Worm (Caenorhabditis elegans) whole organism, L2 larva: ENCODE data around the gene eas-1.

Source experiments
- R02D3.7 ChIP-seq: fragments of 150-350 bp; optimal IDR thresholded peaks from 2 replicates; lab custom pipeline; 2014; ENCODE audit warnings: missing biosample characterization, missing genetic modification characterization
- ama-1 ChIP-seq: fragments of 150-350 bp; optimal IDR thresholded peaks from 2 replicates; lab custom pipeline; 2018; ENCODE audit warnings: inconsistent platforms
- egl-27 ChIP-seq: sonication (generic microtip); optimal IDR thresholded peaks from 3 replicates; lab custom pipeline; 2017; ENCODE audit warnings: missing biosample characterization, missing genetic modification reagents, missing genetic modification characterization
- elt-1 ChIP-seq: fragments of 150-350 bp; optimal IDR thresholded peaks from 2 replicates; lab custom pipeline; 2014; ENCODE audit warnings: missing biosample characterization, missing genetic modification characterization
- mab-5 ChIP-seq: fragments of 150-350 bp; optimal IDR thresholded peaks from 2 replicates; lab custom pipeline; 2014; ENCODE audit warnings: missing biosample characterization, missing genetic modification characterization
- nhr-77 ChIP-seq: fragments of 150-350 bp; optimal IDR thresholded peaks from 2 replicates; lab custom pipeline; 2014; ENCODE audit warnings: missing biosample characterization, missing genetic modification characterization
- sem-4 ChIP-seq: fragments of 150-350 bp; optimal IDR thresholded peaks from 2 replicates; lab custom pipeline; 2014; ENCODE audit warnings: missing biosample characterization, missing genetic modification reagents, missing genetic modification characterization
- skn-1 ChIP-seq: sonication (generic microtip); optimal IDR thresholded peaks from 2 replicates; lab custom pipeline; 2017; ENCODE audit warnings: missing biosample characterization, missing genetic modification characterization
- sma-3 ChIP-seq: sonication (generic microtip); optimal IDR thresholded peaks from 2 replicates; lab custom pipeline; 2016; ENCODE audit warnings: missing genetic modification reagents, missing genetic modification characterization, missing compliant biosample characterization
- sma-9 ChIP-seq, 2 experiments: fragments of 150-350 bp in 1 of 2; sonication (generic microtip) in 1 of 2; optimal IDR thresholded peaks; 2 replicates each; lab custom pipeline; 2014 to 2016; ENCODE audit warnings: missing genetic modification characterization in 2 of 2, mild to moderate bottlenecking in 1 of 2, missing biosample characterization in 1 of 2, missing compliant biosample characterization in 1 of 2, missing genetic modification reagents in 1 of 2, moderate library complexity in 1 of 2
- snpc-4 ChIP-seq: fragments of 150-350 bp; optimal IDR thresholded peaks from 2 replicates; lab custom pipeline; 2014; ENCODE audit warnings: missing biosample characterization, missing genetic modification characterization
- zag-1 ChIP-seq: fragments of 150-350 bp; optimal IDR thresholded peaks from 2 replicates; lab custom pipeline; 2014; ENCODE audit warnings: missing biosample characterization, missing genetic modification characterization

eas-1 gene

DNA sequence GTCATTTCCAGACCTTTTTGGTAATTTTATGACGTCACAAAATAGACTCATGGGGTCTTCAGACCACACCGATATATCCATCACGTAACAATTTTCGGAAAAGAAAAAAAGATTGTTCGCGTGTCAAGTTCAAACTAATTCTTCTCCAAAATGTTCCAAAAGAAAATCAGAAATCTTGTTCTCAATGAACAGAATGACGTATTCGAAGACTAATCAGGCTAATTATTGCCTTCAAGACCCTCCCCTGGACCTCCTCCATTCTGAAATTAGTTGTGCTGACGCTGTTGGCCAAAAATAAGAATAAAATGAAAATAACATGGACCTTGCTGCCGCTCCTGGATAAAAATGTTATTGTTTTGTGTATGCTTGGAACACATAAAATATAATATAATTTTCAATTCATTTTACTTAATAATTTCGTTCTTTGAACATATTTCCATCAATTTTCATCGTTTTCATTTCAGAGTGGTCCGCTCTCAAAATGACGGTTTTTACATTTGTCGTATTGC, 49.7 kb downstream of the eas-1 start, which contains the start of gene F26G1.15:
F26G1.15 (plus strand) TSS at position 459 of the 509 bp plus-strand sequence.
- TF ChIP-seq ama-1 (lab: Kevin White, UChicago) (no peak), skn-1 (no peak), egl-27 (no peak)

DNA sequence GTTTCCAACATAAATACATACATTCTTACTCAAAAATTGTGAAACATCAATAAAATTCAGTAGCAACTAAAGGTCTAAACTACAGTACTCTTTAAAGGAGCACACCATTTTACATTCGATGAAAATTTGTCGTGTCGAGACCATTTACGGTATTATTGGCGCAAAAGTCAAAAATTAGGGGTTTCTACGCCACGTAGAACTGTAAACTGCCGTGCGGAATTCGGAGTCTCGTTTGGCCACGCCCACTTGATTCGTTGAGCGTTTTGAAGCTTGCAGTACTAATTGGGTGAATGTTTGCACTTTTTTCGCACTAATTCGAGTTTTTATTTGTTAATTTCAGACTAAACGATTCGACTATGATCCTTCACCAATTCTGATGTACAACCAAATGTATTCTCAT, 50.5 kb downstream of the eas-1 start:
- TF ChIP-seq sem-4, result no peak
- no peak for TF ChIP-seq sma-3 (GFP tag; lab: Kevin White, UChicago)
- no peak for TF ChIP-seq nhr-77 (tag; lab: Kevin White, UChicago)
- no peak for TF ChIP-seq zag-1 (tag; lab: Kevin White, UChicago)
- no peak for TF ChIP-seq mab-5
- TF ChIP-seq ama-1 (lab: Kevin White, UChicago), result no peak
- no peak for TF ChIP-seq snpc-4 (tag; lab: Kevin White, UChicago)
- no peak for TF ChIP-seq elt-1
- TF ChIP-seq R02D3.7 (tag; lab: Kevin White, UChicago), result no peak
- TF ChIP-seq sma-9 (GFP tag; optimal IDR thresholded peaks at IDR 0.05; lab: Kevin White, UChicago), result no peak
- TF ChIP-seq sma-9 (tag; optimal IDR thresholded peaks at IDR 0.05; lab: Kevin White, UChicago), result no peak
